Fruit fly (Drosophila melanogaster): Measurements from ENCODE around the gene mtgo.
A peak's percentile ranks its signal among the peaks of the same experiment; 100 is the strongest.

Gene mtgo

dm6 chr2L:16532702-16533385, 12.0 kb upstream of the mtgo start, which contains the start of gene CG5953 (continued):
- TF ChIP-seq aop (GFP tag; IDR thresholded peaks at IDR 0.05) (peak; percentile 76), bab2 (GFP tag; optimal IDR thresholded peaks at IDR 0.05) (peak; percentile 95), stwl (tag; optimal IDR thresholded peaks at IDR 0.05) (peak; percentile 21), Dad (GFP tag; optimal IDR thresholded peaks at IDR 0.05) (peak; percentile 71), HLH54F (GFP tag; optimal IDR thresholded peaks at IDR 0.05) (peak; percentile 92), Hr3 (GFP tag; optimal IDR thresholded peaks at IDR 0.05) (peak; percentile 95), CG10321 (GFP tag; IDR thresholded peaks at IDR 0.05) (peak; percentile 77), cad (GFP tag; optimal IDR thresholded peaks at IDR 0.05) (no peak), CG6654 (GFP tag; optimal IDR thresholded peaks at IDR 0.05) (peak; percentile 88), ash1 (GFP tag; optimal IDR thresholded peaks at IDR 0.05) (no peak), CG3407 (GFP tag; optimal IDR thresholded peaks at IDR 0.05) (peak; percentile 93), salm (tag; optimal IDR thresholded peaks at IDR 0.05) (peak; percentile 96), CG6272 (GFP tag; IDR thresholded peaks at IDR 0.05) (peak; percentile 94), CG17328 (GFP tag; IDR thresholded peaks at IDR 0.05) (peak; percentile 97), ATbp (GFP tag; optimal IDR thresholded peaks at IDR 0.05) (peak; percentile 97), sqz (GFP tag; optimal IDR thresholded peaks at IDR 0.05) (peak; percentile 100), fd3F (GFP tag; optimal IDR thresholded peaks at IDR 0.05) (peak; percentile 92), CG4820 (GFP tag; optimal IDR thresholded peaks at IDR 0.05) (peak; percentile 93), Poxn (GFP tag; IDR thresholded peaks at IDR 0.05) (peak; percentile 93), nmo (GFP tag; optimal IDR thresholded peaks at IDR 0.05) (peak; percentile 98), CG8478 (optimal IDR thresholded peaks at IDR 0.05) (no peak), nom (GFP tag; optimal IDR thresholded peaks at IDR 0.05) (peak; percentile 94), chn (GFP tag; optimal IDR thresholded peaks at IDR 0.05) (peak; percentile 93), Max (GFP tag; optimal IDR thresholded peaks at IDR 0.05) (peak; percentile 91), CG4617 (GFP tag; optimal IDR thresholded peaks at IDR 0.05; ENCODE audit: borderline replicate concordance) (peak; percentile 84), peb (GFP tag; IDR thresholded peaks at IDR 0.05) (peak; percentile 95)

- TF ChIP-seq ranshi (GFP tag; IDR thresholded peaks at IDR 0.05) (peak; percentile 69), Neu2 (GFP tag; optimal IDR thresholded peaks at IDR 0.05; ENCODE audit: borderline replicate concordance) (no peak), H15 (GFP tag; IDR thresholded peaks at IDR 0.05) (no peak), HLHmδ (GFP tag; optimal IDR thresholded peaks at IDR 0.05) (peak; percentile 90), Scr (GFP tag; IDR thresholded peaks at IDR 0.05; ENCODE audit: partially characterized antibody) (peak; percentile 11; the same call in 1 of the 2 replicates), row (GFP tag; IDR thresholded peaks at IDR 0.05) (peak; percentile 4; the same call in 1 of the 3 replicates), tna (GFP tag; IDR thresholded peaks at IDR 0.05; ENCODE audit: partially characterized antibody) (peak; percentile 51; the same call in 1 of the 2 replicates), CG6175 (GFP tag; IDR thresholded peaks at IDR 0.05) (no peak), CG7745 (tag; optimal IDR thresholded peaks at IDR 0.05) (peak; percentile 98), sr (GFP tag; IDR thresholded peaks at IDR 0.05) (peak; percentile 52; the same call in 1 of the 3 replicates), CG31365 (tag; optimal IDR thresholded peaks at IDR 0.05) (no peak), Jarid2 (GFP tag; optimal IDR thresholded peaks at IDR 0.05) (no peak), CG8765 (GFP tag; IDR thresholded peaks at IDR 0.05) (0 out of 2 replicates have a peak, but pooled peaks have one; percentile 2), CG8388 (GFP tag; optimal IDR thresholded peaks at IDR 0.05) (no peak), Asciz (GFP tag; optimal IDR thresholded peaks at IDR 0.05) (no peak), kah (GFP tag; optimal IDR thresholded peaks at IDR 0.05) (no peak), CG12769 (tag; optimal IDR thresholded peaks at IDR 0.05) (peak; percentile 99), Med (GFP tag) (peak; percentile 7), chinmo (GFP tag; IDR thresholded peaks at IDR 0.05; ENCODE audit: partially characterized antibody) (peak; percentile 98), sens-2 (GFP tag; IDR thresholded peaks at IDR 0.05) (no peak), CG11085 (GFP tag; IDR thresholded peaks at IDR 0.05) (no peak), CG11723 (GFP tag; optimal IDR thresholded peaks at IDR 0.05) (no peak), Deaf1 (tag; optimal IDR thresholded peaks at IDR 0.05) (no peak), Stat92E (GFP tag; optimal IDR thresholded peaks at IDR 0.05) (peak in 1 of 3 experiments; percentile 79)
Observed at dm6 chr2L:16533386-16533773, 11.4 kb upstream of the mtgo start.

Data from whole organism, embryonic.